Fruit fly (Drosophila melanogaster) whole organism, embryonic: ENCODE results near the gene CG18622.

ENCODE experiments used
- BtbVII ChIP-seq: fragments of 200-800 bp; sonication (Bioruptor generic); optimal IDR thresholded peaks from 3 replicates; lab custom pipeline; 2017; ENCODE audit warnings: missing biosample characterization, mild to moderate bottlenecking, missing genetic modification characterization
- CG11696 ChIP-seq: fragments of 200-800 bp; sonication (Bioruptor generic); IDR thresholded peaks from 2 replicates; pipeline ENCODE4 v1.3.6; 2022; ENCODE audit warnings: missing biosample characterization, missing genetic modification characterization
- CG12071 ChIP-seq: fragments of 200-800 bp; sonication (Bioruptor generic); optimal IDR thresholded peaks from 3 replicates; lab custom pipeline; 2018; ENCODE audit warnings: missing biosample characterization, mild to moderate bottlenecking, missing genetic modification characterization
- CG14860 ChIP-seq: fragments of 200-800 bp; sonication (Bioruptor generic); IDR thresholded peaks from 3 replicates; pipeline ENCODE4 v1.3.6; 2022; ENCODE audit warnings: missing biosample characterization, missing genetic modification characterization; ENCODE audit not compliant: partially characterized antibody
- CG16815 ChIP-seq: fragments of 200-800 bp; sonication (Bioruptor generic); optimal IDR thresholded peaks from 3 replicates; lab custom pipeline; 2017; ENCODE audit warnings: missing biosample characterization, mild to moderate bottlenecking, missing genetic modification characterization
- CG18619 ChIP-seq: fragments of 200-800 bp; sonication (Bioruptor generic); optimal IDR thresholded peaks from 3 replicates; lab custom pipeline; 2017; ENCODE audit warnings: missing biosample characterization, mild to moderate bottlenecking, missing genetic modification characterization
- CG32767 ChIP-seq: fragments of 200-800 bp; sonication (Bioruptor generic); IDR thresholded peaks from 2 replicates; pipeline ENCODE4 v1.3.6; 2022; ENCODE audit warnings: missing biosample characterization, missing genetic modification characterization
- CG3838 ChIP-seq: fragments of 200-800 bp; sonication (Bioruptor generic); optimal IDR thresholded peaks from 3 replicates; lab custom pipeline; 2016; ENCODE audit warnings: missing biosample characterization, missing genetic modification characterization
- CG4360 ChIP-seq: fragments of 200-800 bp; sonication (Bioruptor generic); IDR thresholded peaks from 2 replicates; pipeline ENCODE4 v1.3.6; 2022; ENCODE audit warnings: missing biosample characterization, missing genetic modification characterization
- CG5953 ChIP-seq: fragments of 200-800 bp; sonication (Bioruptor generic); IDR thresholded peaks from 2 replicates; pipeline ENCODE4 v1.3.6; 2022; ENCODE audit warnings: missing biosample characterization, missing genetic modification characterization
- CG6175 ChIP-seq: fragments of 200-800 bp; sonication (Bioruptor generic); IDR thresholded peaks from 3 replicates; pipeline ENCODE4 v1.3.6; 2022; ENCODE audit warnings: missing biosample characterization, missing genetic modification characterization
- CG7839 ChIP-seq: fragments of 200-800 bp; sonication (Bioruptor generic); optimal IDR thresholded peaks from 3 replicates; lab custom pipeline; 2018; ENCODE audit warnings: missing biosample characterization, mild to moderate bottlenecking, missing genetic modification characterization, moderate library complexity
- CG9817 ChIP-seq: fragments of 200-800 bp; sonication (Bioruptor generic); optimal IDR thresholded peaks from 2 replicates; lab custom pipeline; 2018; ENCODE audit warnings: missing biosample characterization, mild to moderate bottlenecking, missing genetic modification characterization, moderate library complexity
- CG9876 ChIP-seq: fragments of 200-800 bp; sonication (Bioruptor generic); optimal IDR thresholded peaks from 2 replicates; lab custom pipeline; 2016; ENCODE audit warnings: missing biosample characterization, missing genetic modification characterization
- Dbx ChIP-seq: fragments of 200-800 bp; sonication (Bioruptor generic); IDR thresholded peaks from 3 replicates; pipeline ENCODE4 v1.3.6; 2022; ENCODE audit warnings: missing biosample characterization, missing genetic modification characterization
- E2f2 ChIP-seq: fragments of 200-800 bp; sonication (Bioruptor generic); IDR thresholded peaks from 2 replicates; pipeline ENCODE4 v1.3.6; 2022; ENCODE audit warnings: missing biosample characterization, missing genetic modification characterization
- HHEX ChIP-seq: fragments of 200-800 bp; sonication (Bioruptor generic); optimal IDR thresholded peaks from 3 replicates; lab custom pipeline; 2017; ENCODE audit warnings: missing biosample characterization, mild to moderate bottlenecking, missing genetic modification characterization, missing genetic modification reagents
- Hr3 ChIP-seq: fragments of 200-800 bp; sonication (Bioruptor generic); optimal IDR thresholded peaks from 3 replicates; lab custom pipeline; 2016; ENCODE audit warnings: missing biosample characterization, missing genetic modification characterization
- Lpt ChIP-seq: fragments of >200 bp; optimal IDR thresholded peaks from 2 replicates; lab custom pipeline; 2018; ENCODE audit warnings: missing biosample characterization, missing genetic modification characterization
- Max ChIP-seq: fragments of 200-800 bp; sonication (Bioruptor generic); optimal IDR thresholded peaks from 2 replicates; lab custom pipeline; 2016; ENCODE audit warnings: missing biosample characterization, mild to moderate bottlenecking, missing genetic modification characterization
- Med ChIP-seq: fragments of 200-800 bp; sonication (Bioruptor generic); peaks from one replicate; lab custom pipeline; 2016; ENCODE audit warnings: missing biosample characterization, missing genetic modification characterization, mild to moderate bottlenecking, inconsistent platforms, moderate library complexity
- Six4 ChIP-seq: fragments of 200-800 bp; sonication (Bioruptor generic); optimal IDR thresholded peaks from 2 replicates; lab custom pipeline; 2016; ENCODE audit warnings: missing biosample characterization, missing genetic modification characterization
- Taf1 ChIP-seq: fragments of 200-800 bp; sonication (Bioruptor generic); IDR thresholded peaks from 2 replicates; pipeline ENCODE4 v1.3.6; 2022; ENCODE audit warnings: missing biosample characterization, missing genetic modification characterization
- Xrp1 ChIP-seq: fragments of 200-800 bp; sonication (Bioruptor generic); IDR thresholded peaks from 2 replicates; pipeline ENCODE4 v1.3.6; 2022; ENCODE audit warnings: missing biosample characterization, missing genetic modification characterization
- aop ChIP-seq: fragments of 200-800 bp; sonication (Bioruptor generic); IDR thresholded peaks from 2 replicates; pipeline ENCODE4 v1.3.6; 2022; ENCODE audit warnings: missing biosample characterization, missing genetic modification characterization
- br ChIP-seq: fragments of >200 bp; optimal IDR thresholded peaks from 2 replicates; lab custom pipeline; 2017
- bsh ChIP-seq, 2 experiments: fragments of 200-800 bp; sonication (Bioruptor generic); optimal IDR thresholded peaks; 2 replicates each; lab custom pipeline; 2017 to 2018; ENCODE audit warnings: mild to moderate bottlenecking in 2 of 2, missing biosample characterization in 2 of 2, missing genetic modification characterization in 2 of 2, moderate library complexity in 1 of 2
- dan ChIP-seq: fragments of 200-800 bp; sonication (Bioruptor generic); IDR thresholded peaks from 2 replicates; pipeline ENCODE4 v1.3.6; 2022; ENCODE audit warnings: missing biosample characterization, missing genetic modification characterization
- inv ChIP-seq: fragments of 200-800 bp; sonication (Bioruptor generic); IDR thresholded peaks from 2 replicates; pipeline ENCODE4 v1.3.6; 2022; ENCODE audit warnings: missing biosample characterization, missing genetic modification characterization; ENCODE audit not compliant: partially characterized antibody
- kah ChIP-seq: fragments of 200-800 bp; sonication (Bioruptor generic); optimal IDR thresholded peaks from 2 replicates; lab custom pipeline; 2018; ENCODE audit warnings: missing biosample characterization, mild to moderate bottlenecking, missing genetic modification characterization
- kni ChIP-seq: fragments of 200-800 bp; sonication (Bioruptor generic); optimal IDR thresholded peaks from 3 replicates; lab custom pipeline; 2017; ENCODE audit warnings: mild to moderate bottlenecking, missing biosample characterization, missing genetic modification reagents, missing genetic modification characterization
- nerfin-1 ChIP-seq: fragments of 200-800 bp; sonication (Bioruptor generic); optimal IDR thresholded peaks from 3 replicates; lab custom pipeline; 2019; ENCODE audit warnings: missing biosample characterization, mild to moderate bottlenecking, missing genetic modification characterization, moderate library complexity
- org-1 ChIP-seq: fragments of 200-800 bp; sonication (Bioruptor generic); optimal IDR thresholded peaks from 2 replicates; lab custom pipeline; 2017; ENCODE audit warnings: missing biosample characterization, missing genetic modification characterization
- ro ChIP-seq: fragments of 200-800 bp; sonication (Bioruptor generic); IDR thresholded peaks from 2 replicates; pipeline ENCODE4 v1.3.6; 2022; ENCODE audit warnings: missing biosample characterization, missing genetic modification characterization
- sc ChIP-seq, 3 experiments: fragments of >200 bp in 2 of 3; fragments of 200-800 bp in 1 of 3; sonication (Bioruptor generic) in 1 of 3; optimal IDR thresholded peaks; 2 replicates in 2 of 3; 3 replicates in 1 of 3; lab custom pipeline; 2017; ENCODE audit warnings: mild to moderate bottlenecking in 1 of 3, missing biosample characterization in 1 of 3, missing genetic modification characterization in 1 of 3, missing genetic modification reagents in 1 of 3
- scrt ChIP-seq: fragments of 200-800 bp; sonication (Bioruptor generic); optimal IDR thresholded peaks from 2 replicates; lab custom pipeline; 2018; ENCODE audit warnings: missing biosample characterization, mild to moderate bottlenecking, missing genetic modification characterization, moderate library complexity
- seq ChIP-seq: fragments of 200-800 bp; sonication (Bioruptor generic); IDR thresholded peaks from 2 replicates; pipeline ENCODE4 v1.3.6; 2022; ENCODE audit warnings: missing biosample characterization, missing genetic modification characterization
- slbo ChIP-seq: fragments of 200-800 bp; sonication (Bioruptor generic); IDR thresholded peaks from 2 replicates; pipeline ENCODE4 v1.3.6; 2022; ENCODE audit warnings: missing biosample characterization, missing genetic modification characterization
- trem ChIP-seq: fragments of 200-800 bp; optimal IDR thresholded peaks from 3 replicates; lab custom pipeline; 2019; ENCODE audit warnings: missing biosample characterization, mild to moderate bottlenecking, missing genetic modification characterization, moderate library complexity
- unc-4 ChIP-seq: fragments of 200-800 bp; sonication (Bioruptor generic); IDR thresholded peaks from 2 replicates; pipeline ENCODE4 v1.3.6; 2022; ENCODE audit warnings: missing biosample characterization, missing genetic modification characterization; ENCODE audit not compliant: partially characterized antibody
- zfh2 ChIP-seq: fragments of 200-800 bp; sonication (Bioruptor generic); optimal IDR thresholded peaks from 2 replicates; lab custom pipeline; 2016; ENCODE audit warnings: missing biosample characterization, missing genetic modification characterization

The CG18622 gene

dm6 chr3R:16996059-16996959 is 8.8 kb upstream of the CG18622 start, which contains the start of the genes EMC2A and CG3534 (continued):
- TF ChIP-seq nerfin-1 (tag; lab: Kevin White, UChicago) (no peak), CG6175 (no peak), BtbVII (GFP tag; lab: Kevin White, UChicago) (no peak), scrt (GFP tag; lab: Kevin White, UChicago) (no peak), CG9817 (tag; lab: Kevin White, UChicago) (no peak), Taf1 (GFP tag; lab: Robert Waterston, UW) (no peak), CG4360 (GFP tag; lab: Robert Waterston, UW) (no peak), aop (GFP tag; lab: Robert Waterston, UW) (no peak), Max (GFP tag; lab: Kevin White, UChicago) (peak; percentile 21), slbo (GFP tag; lab: Robert Waterston, UW) (no peak), CG11696 (GFP tag; lab: Robert Waterston, UW) (no peak), Hr3 (GFP tag; lab: Kevin White, UChicago) (no peak), CG9876 (GFP tag; lab: Kevin White, UChicago) (no peak), dan (no peak), kni (GFP tag; lab: Kevin White, UChicago) (no peak), CG3838 (no peak), Lpt (no peak), Med (no peak), Dbx (GFP tag; lab: Robert Waterston, UW) (no peak), br (lab: Kevin White, UChicago) (no peak), CG12071 (GFP tag; lab: Kevin White, UChicago) (no peak), HHEX (GFP tag; lab: Kevin White, UChicago) (no peak), trem (tag; lab: Kevin White, UChicago) (peak; percentile 98), kah (GFP tag; lab: Kevin White, UChicago) (no peak), Xrp1 (GFP tag; lab: Robert Waterston, UW) (peak; percentile 44; the same call in 1 of the 2 replicates), sc (optimal IDR thresholded peaks at IDR 0.05; lab: Kevin White, UChicago) (no peak), sc (GFP tag; optimal IDR thresholded peaks at IDR 0.05; lab: Kevin White, UChicago) (no peak), CG16815 (GFP tag; lab: Kevin White, UChicago) (no peak), zfh2 (GFP tag; lab: Kevin White, UChicago) (no peak), CG18619 (no peak), E2f2 (GFP tag; lab: Robert Waterston, UW) (no peak), CG32767 (GFP tag; lab: Robert Waterston, UW) (no peak), CG7839 (tag; lab: Kevin White, UChicago) (peak; percentile 54), unc-4 (GFP tag; lab: Robert Waterston, UW) (0 out of 2 replicates have a peak, but pooled peaks have one; percentile 14), CG14860 (GFP tag; lab: Robert Waterston, UW) (no peak; the same call in 2 of the 3 replicates), Six4 (GFP tag; lab: Kevin White, UChicago) (peak; percentile 24), org-1 (GFP tag; lab: Kevin White, UChicago) (no peak), CG5953 (GFP tag; lab: Robert Waterston, UW) (no peak), inv (GFP tag; lab: Robert Waterston, UW) (no peak), ro (no peak), seq (GFP tag; lab: Robert Waterston, UW) (no peak), bsh (GFP tag; optimal IDR thresholded peaks at IDR 0.05; lab: Kevin White, UChicago) (no peak)
